Fruit fly (Drosophila melanogaster): ENCODE results near the gene CG32148.

The CG32148 gene

dm6 chr3L:15013957-15014692 lies 9.2 kb upstream of the CG32148 start, which contains the start of gene Reck (continued):
- TF ChIP-seq Dfd (GFP tag; optimal IDR thresholded peaks at IDR 0.05) = no peak
- TF ChIP-seq CG13296 (GFP tag; optimal IDR thresholded peaks at IDR 0.05) = peak; percentile 82
- no peak for TF ChIP-seq bigmax (GFP tag; optimal IDR thresholded peaks at IDR 0.05)
- peak; percentile 90 for TF ChIP-seq lab (GFP tag; optimal IDR thresholded peaks at IDR 0.05)
- TF ChIP-seq tx (GFP tag; optimal IDR thresholded peaks at IDR 0.05) = peak; percentile 12

DNA sequence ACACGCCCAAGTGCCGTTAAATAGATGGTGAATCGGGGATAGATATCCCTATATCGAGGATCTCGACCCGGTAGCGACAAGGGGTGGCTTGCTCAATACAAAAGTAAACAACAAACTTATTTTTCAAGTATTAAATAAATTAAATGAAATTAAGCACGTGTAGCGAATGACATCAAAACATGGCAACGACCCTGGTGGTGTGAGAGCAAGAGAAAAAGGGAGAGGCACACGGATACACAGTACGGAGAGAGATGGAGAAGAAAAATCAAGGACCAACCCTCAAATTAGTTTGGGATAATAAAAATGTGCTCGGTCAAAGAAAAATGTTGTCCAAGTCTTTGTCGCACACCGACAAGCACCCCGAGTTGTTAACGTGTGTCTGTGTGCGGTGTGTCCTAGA lies 2.3 kb upstream of the CG32148 start:
- TF ChIP-seq CG8765 (GFP tag; IDR thresholded peaks at IDR 0.05) (no peak), hkb (optimal IDR thresholded peaks at IDR 0.05) (no peak), hkb (GFP tag; IDR thresholded peaks at IDR 0.05) (no peak), CG7745 (tag; optimal IDR thresholded peaks at IDR 0.05) (peak; percentile 75), Nf-YB (GFP tag; optimal IDR thresholded peaks at IDR 0.05) (peak; percentile 73), gsb-n (tag; optimal IDR thresholded peaks at IDR 0.05) (peak; percentile 93), Chrac-16 (GFP tag; optimal IDR thresholded peaks at IDR 0.05) (no peak), Scr (GFP tag; IDR thresholded peaks at IDR 0.05; ENCODE audit: partially characterized antibody) (no peak), CG4854 (GFP tag; optimal IDR thresholded peaks at IDR 0.05) (no peak), ftz-f1 (GFP tag; optimal IDR thresholded peaks at IDR 0.05) (no peak), kay (GFP tag; optimal IDR thresholded peaks at IDR 0.05) (no peak), croc (GFP tag; conservative IDR thresholded peaks at IDR 0.05) (no peak), CG8924 (tag; optimal IDR thresholded peaks at IDR 0.05) (peak; percentile 59), cad (GFP tag; optimal IDR thresholded peaks at IDR 0.05) (peak; percentile 32), seq (GFP tag; IDR thresholded peaks at IDR 0.05) (peak; percentile 47; the same call in 1 of the 2 replicates), CG30403 (GFP tag; optimal IDR thresholded peaks at IDR 0.05) (no peak), CG10979 (tag; optimal IDR thresholded peaks at IDR 0.05) (no peak), CG11560 (tag; IDR thresholded peaks at IDR 0.05) (no peak), abd-A (tag; optimal IDR thresholded peaks at IDR 0.05) (peak; percentile 59), Stat92E (GFP tag; optimal IDR thresholded peaks at IDR 0.05) (no peak), CG16813 (GFP tag; IDR thresholded peaks at IDR 0.05; ENCODE audit: partially characterized antibody) (no peak), CG15479 (GFP tag; optimal IDR thresholded peaks at IDR 0.05) (no peak), HLHmδ (GFP tag; optimal IDR thresholded peaks at IDR 0.05) (no peak), Trl (optimal IDR thresholded peaks at IDR 0.05) (peak in 1 of 2 experiments; percentile 47), Trl (GFP tag; optimal IDR thresholded peaks at IDR 0.05) (no peak), CG9876 (GFP tag; optimal IDR thresholded peaks at IDR 0.05) (no peak), crp (GFP tag; optimal IDR thresholded peaks at IDR 0.05) (no peak), nerfin-1 (tag; optimal IDR thresholded peaks at IDR 0.05) (peak; percentile 50), MTF-1 (GFP tag; optimal IDR thresholded peaks at IDR 0.05; ENCODE audit: borderline replicate concordance) (no peak), HmgZ (tag; optimal IDR thresholded peaks at IDR 0.05) (no peak), CG32532 (GFP tag; IDR thresholded peaks at IDR 0.05) (no peak), cg (GFP tag; optimal IDR thresholded peaks at IDR 0.05) (peak; percentile 41), pros (GFP tag; optimal IDR thresholded peaks at IDR 0.05) (peak; percentile 91), CG17328 (GFP tag; IDR thresholded peaks at IDR 0.05) (no peak)

Data from whole organism, embryonic.